Worm (Caenorhabditis elegans) whole organism, L1 larva: ENCODE results near the gene gcst-1.

ENCODE experiments used
- elt-3 ChIP-seq, 6 experiments: fragments of 150-350 bp in 1 of 6; sonication (generic microtip); optimal IDR thresholded peaks; 2 replicates each; lab custom pipeline; 2017 to 2018; ENCODE audit warnings: missing biosample characterization in 6 of 6, missing genetic modification characterization in 6 of 6, inconsistent platforms in 1 of 6
- fkh-8 ChIP-seq: sonication (generic microtip); optimal IDR thresholded peaks from 2 replicates; lab custom pipeline; 2016; ENCODE audit warnings: mild to moderate bottlenecking, missing genetic modification characterization, missing compliant biosample characterization
- unc-86 ChIP-seq: sonication (generic microtip); optimal IDR thresholded peaks from 2 replicates; lab custom pipeline; 2016; ENCODE audit warnings: missing genetic modification characterization, missing compliant biosample characterization
- zag-1 ChIP-seq: fragments of 150-350 bp; optimal IDR thresholded peaks from 2 replicates; lab custom pipeline; 2014; ENCODE audit warnings: missing biosample characterization, missing genetic modification characterization

- TF ChIP-seq elt-3 (tag; optimal IDR thresholded peaks at IDR 0.05; lab: Kevin White, UChicago) (peak in 1 of 6 experiments; percentile 49), unc-86 (tag; lab: Kevin White, UChicago) (no peak), zag-1 (tag; lab: Kevin White, UChicago) (no peak), fkh-8 (no peak)
Measured at ce11 chrV:5699835-5700441, 12.8 kb upstream of the gcst-1 start, which contains the start of gene clec-1.
